Worm (Caenorhabditis elegans) whole organism, L3 larva: ENCODE results near the gene oac-22.

Experiments
- R02D3.7 ChIP-seq: fragments of 150-350 bp; optimal IDR thresholded peaks from 2 replicates; lab custom pipeline; 2014; ENCODE audit warnings: missing biosample characterization, missing genetic modification characterization
- aly-2 ChIP-seq: fragments of 150-350 bp; optimal IDR thresholded peaks from 2 replicates; lab custom pipeline; 2014; ENCODE audit warnings: missing biosample characterization, missing genetic modification characterization
- ama-1 ChIP-seq: fragments of 150-350 bp; optimal IDR thresholded peaks from 2 replicates; lab custom pipeline; 2018
- ceh-16 ChIP-seq: sonication (generic microtip); optimal IDR thresholded peaks from 2 replicates; lab custom pipeline; 2017; ENCODE audit warnings: missing biosample characterization, missing genetic modification characterization
- ceh-82 ChIP-seq: fragments of 150-350 bp; optimal IDR thresholded peaks from 2 replicates; lab custom pipeline; 2014; ENCODE audit warnings: missing biosample characterization, missing genetic modification characterization
- ceh-9 ChIP-seq: sonication (generic microtip); optimal IDR thresholded peaks from 2 replicates; lab custom pipeline; 2018; ENCODE audit warnings: missing biosample characterization, missing genetic modification characterization
- daf-12 ChIP-seq: fragments of 150-350 bp; optimal IDR thresholded peaks from 2 replicates; lab custom pipeline; 2014; ENCODE audit warnings: missing biosample characterization, missing genetic modification reagents, missing genetic modification characterization
- egl-27 ChIP-seq: sonication (generic microtip); optimal IDR thresholded peaks from 4 replicates; lab custom pipeline; 2017; ENCODE audit warnings: missing biosample characterization, missing genetic modification reagents, missing genetic modification characterization
- elt-2 ChIP-seq: sonication (generic microtip); optimal IDR thresholded peaks from 2 replicates; lab custom pipeline; 2016; ENCODE audit warnings: missing genetic modification reagents, mild to moderate bottlenecking, missing genetic modification characterization, missing compliant biosample characterization
- elt-3 ChIP-seq, 3 experiments: fragments of 150-350 bp in 1 of 3; sonication (generic microtip) in 2 of 3; optimal IDR thresholded peaks; 2 replicates in 2 of 3; 4 replicates in 1 of 3; lab custom pipeline; 2014 to 2017; ENCODE audit warnings: missing biosample characterization in 3 of 3, missing genetic modification characterization in 3 of 3
- eor-1 ChIP-seq, 2 experiments: fragments of 150-350 bp; optimal IDR thresholded peaks; 2 replicates each; lab custom pipeline; 2014 to 2018; ENCODE audit warnings: missing biosample characterization in 2 of 2, missing genetic modification characterization in 2 of 2
- fkh-2 ChIP-seq: fragments of 150-350 bp; optimal IDR thresholded peaks from 2 replicates; lab custom pipeline; 2014; ENCODE audit warnings: missing biosample characterization, missing genetic modification reagents, missing genetic modification characterization
- fos-1 ChIP-seq: fragments of 150-350 bp; optimal IDR thresholded peaks from 2 replicates; lab custom pipeline; 2014; ENCODE audit warnings: missing biosample characterization, missing genetic modification characterization
- jun-1 ChIP-seq: fragments of 150-350 bp; optimal IDR thresholded peaks from 2 replicates; lab custom pipeline; 2014; ENCODE audit warnings: missing biosample characterization, missing genetic modification reagents, missing genetic modification characterization
- lin-39 ChIP-seq: fragments of 150-350 bp; optimal IDR thresholded peaks from 2 replicates; lab custom pipeline; 2018; ENCODE audit warnings: missing biosample characterization, missing genetic modification reagents, missing genetic modification characterization
- nfya-1 ChIP-seq: sonication (generic microtip); optimal IDR thresholded peaks from 2 replicates; lab custom pipeline; 2017; ENCODE audit warnings: missing genetic modification characterization, mild to moderate bottlenecking, missing compliant biosample characterization, antibody characterized with exemption, moderate library complexity; ENCODE audit not compliant: insufficient read depth
- nhr-11 ChIP-seq: fragments of 150-350 bp; optimal IDR thresholded peaks from 2 replicates; lab custom pipeline; 2014; ENCODE audit warnings: missing biosample characterization, missing genetic modification characterization
- nhr-23 ChIP-seq: fragments of 150-350 bp; optimal IDR thresholded peaks from 2 replicates; lab custom pipeline; 2014; ENCODE audit warnings: missing biosample characterization, missing genetic modification reagents, missing genetic modification characterization
- nhr-237 ChIP-seq: fragments of 150-350 bp; optimal IDR thresholded peaks from 2 replicates; lab custom pipeline; 2014; ENCODE audit warnings: missing biosample characterization, missing genetic modification characterization
- nhr-25 ChIP-seq: sonication (generic microtip); optimal IDR thresholded peaks from 2 replicates; lab custom pipeline; 2017; ENCODE audit warnings: missing biosample characterization, missing genetic modification characterization
- nhr-28 ChIP-seq: fragments of 150-350 bp; optimal IDR thresholded peaks from 2 replicates; lab custom pipeline; 2014; ENCODE audit warnings: missing biosample characterization, missing genetic modification characterization
- nhr-43 ChIP-seq: sonication (generic microtip); optimal IDR thresholded peaks from 2 replicates; lab custom pipeline; 2016; ENCODE audit warnings: mild to moderate bottlenecking, missing genetic modification characterization, missing compliant biosample characterization; ENCODE audit not compliant: poor library complexity, severe bottlenecking
- nhr-67 ChIP-seq: fragments of 150-350 bp; optimal IDR thresholded peaks from 2 replicates; lab custom pipeline; 2014; ENCODE audit warnings: missing biosample characterization, missing genetic modification characterization
- nhr-76 ChIP-seq: fragments of 150-350 bp; sonication (generic microtip); optimal IDR thresholded peaks from 5 replicates; lab custom pipeline; 2014; ENCODE audit warnings: missing biosample characterization, missing genetic modification characterization
- nhr-77 ChIP-seq: fragments of 150-350 bp; optimal IDR thresholded peaks from 2 replicates; lab custom pipeline; 2014; ENCODE audit warnings: missing biosample characterization, missing genetic modification characterization
- pha-4 ChIP-seq: fragments of 150-350 bp; optimal IDR thresholded peaks from 2 replicates; lab custom pipeline; 2014; ENCODE audit warnings: missing biosample characterization, missing genetic modification reagents, missing genetic modification characterization
- pqm-1 ChIP-seq: fragments of 150-350 bp; optimal IDR thresholded peaks from 2 replicates; lab custom pipeline; 2017; ENCODE audit warnings: missing biosample characterization, missing genetic modification characterization, inconsistent platforms
- sea-2 ChIP-seq: fragments of 150-350 bp; sonication (generic microtip); optimal IDR thresholded peaks from 4 replicates; lab custom pipeline; 2014; ENCODE audit warnings: missing biosample characterization, missing genetic modification reagents, missing genetic modification characterization
- skn-1 ChIP-seq: fragments of 150-350 bp; optimal IDR thresholded peaks from 2 replicates; lab custom pipeline; 2014; ENCODE audit warnings: missing biosample characterization, missing genetic modification characterization
- snpc-4 ChIP-seq: fragments of 150-350 bp; optimal IDR thresholded peaks from 2 replicates; lab custom pipeline; 2014; ENCODE audit warnings: missing biosample characterization, missing genetic modification characterization
- tbx-2 ChIP-seq: sonication (generic microtip); optimal IDR thresholded peaks from 2 replicates; lab custom pipeline; 2016; ENCODE audit warnings: mild to moderate bottlenecking, missing genetic modification characterization, missing compliant biosample characterization
- unc-39 ChIP-seq: sonication (generic microtip); optimal IDR thresholded peaks from 4 replicates; lab custom pipeline; 2017; ENCODE audit warnings: missing biosample characterization, missing genetic modification characterization
- unc-62 ChIP-seq: fragments of 150-350 bp; sonication (generic microtip); optimal IDR thresholded peaks from 4 replicates; lab custom pipeline; 2014; ENCODE audit warnings: missing biosample characterization, missing genetic modification reagents, missing genetic modification characterization
- zag-1 ChIP-seq: fragments of 150-350 bp; optimal IDR thresholded peaks from 2 replicates; lab custom pipeline; 2014; ENCODE audit warnings: missing biosample characterization, missing genetic modification characterization
- ztf-11 ChIP-seq: fragments of 150-350 bp; optimal IDR thresholded peaks from 2 replicates; lab custom pipeline; 2014; ENCODE audit warnings: missing biosample characterization, missing genetic modification characterization
- ztf-4 ChIP-seq: fragments of 150-350 bp; optimal IDR thresholded peaks from 2 replicates; lab custom pipeline; 2014; ENCODE audit warnings: missing biosample characterization, missing genetic modification characterization

Gene oac-22

ce11 chrIV:3888963-3889362 lies 3.5 kb downstream of the oac-22 start, which contains the start of gene oac-21:
Gene oac-21, plus strand, starts transcription at chrIV:3889263.
- TF ChIP-seq nfya-1 (tag; lab: Kevin White, UChicago) = no peak
- TF ChIP-seq sea-2 (GFP tag; lab: Kevin White, UChicago) = no peak
- no peak for TF ChIP-seq ceh-16 (tag; lab: Kevin White, UChicago)
- no peak for TF ChIP-seq skn-1
- no peak for TF ChIP-seq R02D3.7 (tag; lab: Kevin White, UChicago)
- no peak for TF ChIP-seq nhr-237 (tag; lab: Kevin White, UChicago)
- TF ChIP-seq ztf-4 (tag; lab: Kevin White, UChicago) = no peak
- TF ChIP-seq snpc-4 (tag; lab: Kevin White, UChicago) = no peak
- no peak for TF ChIP-seq nhr-76 (tag; lab: Kevin White, UChicago)
- no peak for TF ChIP-seq pqm-1 (tag; lab: Kevin White, UChicago)
- no peak for TF ChIP-seq eor-1 (tag; optimal IDR thresholded peaks at IDR 0.05; lab: Kevin White, UChicago)
- TF ChIP-seq nhr-28 (tag; lab: Kevin White, UChicago) = no peak
- TF ChIP-seq elt-2 (tag; lab: Kevin White, UChicago) = no peak

ce11 chrIV:3892027-3892426 lies 6.6 kb downstream of the oac-22 start, which contains the start of gene F56D6.9:
Gene F56D6.9, plus strand, starts transcription at chrIV:3892327.
- TF ChIP-seq aly-2 (tag; lab: Kevin White, UChicago) (no peak), unc-39 (tag; lab: Kevin White, UChicago) (no peak), elt-2 (tag; lab: Kevin White, UChicago) (no peak), fos-1 (tag; lab: Kevin White, UChicago) (no peak), skn-1 (no peak), eor-1 (tag; optimal IDR thresholded peaks at IDR 0.05; lab: Kevin White, UChicago) (no peak), daf-12 (tag; lab: Kevin White, UChicago) (no peak), nhr-77 (no peak)

DNA sequence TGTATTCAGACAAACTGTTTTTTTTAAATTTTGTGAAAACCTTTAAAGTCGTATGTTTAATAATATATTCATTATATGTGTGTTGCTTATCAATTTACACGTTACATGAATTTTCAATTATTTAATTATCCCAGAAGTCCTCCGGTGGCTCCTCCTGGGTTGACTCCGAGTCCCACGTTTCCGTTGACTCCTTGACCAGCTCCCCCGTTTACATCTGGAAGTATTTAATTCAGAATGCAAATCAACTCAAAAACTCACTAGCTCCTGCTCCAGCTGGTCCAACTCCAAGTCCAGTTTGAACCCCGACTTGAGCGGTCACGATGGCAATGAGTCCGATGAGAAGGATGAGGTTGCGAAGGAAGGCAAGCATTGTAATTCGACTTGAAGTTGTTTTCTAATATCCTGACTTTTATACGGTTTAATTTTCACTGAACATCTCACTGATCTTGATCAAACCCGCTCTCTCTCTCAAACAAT lies 8.6 kb downstream of the oac-22 start, which contains the start of gene F56D6.8:
TSS of gene F56D6.8 (minus strand) at position 427 of the 477 bp plus-strand sequence.
- TF ChIP-seq tbx-2 (no peak), elt-3 (tag; optimal IDR thresholded peaks at IDR 0.05; lab: Kevin White, UChicago) (no peak), nhr-25 (tag; lab: Kevin White, UChicago) (no peak), elt-2 (tag; lab: Kevin White, UChicago) (no peak), ama-1 (no peak), fkh-2 (tag; lab: Kevin White, UChicago) (no peak), jun-1 (tag; lab: Kevin White, UChicago) (no peak), R02D3.7 (tag; lab: Kevin White, UChicago) (no peak)
- TF ChIP-seq, all 47 proteins: peak for 0

DNA sequence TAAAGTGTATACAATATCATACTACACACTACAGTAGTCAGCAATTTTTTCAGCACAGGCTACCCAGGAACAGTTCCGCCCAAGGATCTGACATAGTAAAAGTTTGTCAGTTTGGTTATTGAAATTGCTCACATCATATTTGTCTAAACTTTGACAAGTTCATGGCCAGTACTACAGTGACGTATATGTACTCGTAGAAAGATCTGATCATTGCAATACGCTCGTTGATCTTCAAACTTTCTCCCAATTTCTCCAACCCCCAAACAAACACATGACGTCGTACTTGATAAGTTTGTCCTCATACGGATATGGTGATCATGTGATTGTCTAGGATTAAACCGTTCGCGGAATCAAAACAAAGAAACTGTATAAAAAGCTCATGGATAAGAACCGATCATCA lies 9.3 kb downstream of the oac-22 start, which contains the start of gene dct-8:
TSS of gene dct-8 (plus strand) at position 301 of the 400 bp plus-strand sequence.
- TF ChIP-seq jun-1 (tag; lab: Kevin White, UChicago) = no peak

DNA sequence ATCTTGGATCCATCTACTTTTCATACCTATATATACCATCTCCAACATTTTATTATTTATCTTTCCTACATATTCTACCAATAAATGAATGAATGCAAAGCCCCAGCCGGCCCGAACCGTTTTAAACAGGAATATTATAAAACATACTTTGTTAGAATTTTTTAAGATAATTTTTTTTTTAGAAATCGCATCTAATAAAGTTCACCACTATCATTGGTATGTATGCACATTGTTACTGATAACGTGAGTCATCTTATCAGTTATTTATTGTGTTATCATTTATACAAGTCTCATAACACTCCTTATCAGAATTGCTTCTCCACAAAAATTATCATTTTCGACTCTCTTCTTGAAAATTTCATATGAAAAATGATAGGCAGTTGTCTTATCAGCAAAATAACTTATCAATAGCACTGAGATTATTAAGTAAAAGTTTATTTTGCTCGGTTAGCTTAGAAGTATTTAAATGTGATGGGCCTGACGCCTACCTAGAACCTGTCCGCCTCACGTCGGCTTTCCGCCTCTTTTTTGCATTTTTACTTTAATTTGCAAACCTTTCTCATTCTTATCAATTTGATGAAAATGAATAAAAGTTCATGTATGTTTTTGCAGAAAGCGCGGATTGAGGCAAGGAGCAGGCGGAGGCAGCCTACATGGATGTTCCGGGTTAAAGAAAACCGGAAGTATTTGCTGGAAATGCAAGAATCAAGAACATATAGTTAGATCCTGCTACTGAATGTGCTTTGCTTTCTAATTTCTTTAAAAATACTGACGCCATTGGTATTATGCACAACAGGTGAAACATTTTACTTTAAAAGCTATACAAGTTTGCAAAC lies 14.5 kb downstream of the oac-22 start, which contains the start of gene srz-62:
TSS of gene srz-62 (plus strand) at position 786 of the 836 bp plus-strand sequence.
- TF ChIP-seq nhr-28 (tag; lab: Kevin White, UChicago) (no peak), pha-4 (peak; percentile 91), unc-62 (GFP tag; lab: Kevin White, UChicago) (no peak), elt-2 (tag; lab: Kevin White, UChicago) (peak; percentile 100), egl-27 (tag; lab: Kevin White, UChicago) (peak; percentile 92), pqm-1 (tag; lab: Kevin White, UChicago) (peak; percentile 100), nfya-1 (tag; lab: Kevin White, UChicago) (no peak), eor-1 (tag; optimal IDR thresholded peaks at IDR 0.05; lab: Kevin White, UChicago) (no peak), nhr-77 (no peak), fos-1 (tag; lab: Kevin White, UChicago) (peak; percentile 82), zag-1 (no peak), jun-1 (tag; lab: Kevin White, UChicago) (peak; percentile 98)
- TF ChIP-seq, all 47 proteins: peak for 6

ce11 chrIV:3902955-3903354 lies 17.5 kb downstream of the oac-22 start, which contains the start of gene F56D6.6:
Gene F56D6.6, plus strand, starts transcription at chrIV:3903255.
- TF ChIP-seq nhr-11 = no peak
- TF ChIP-seq elt-2 (tag; lab: Kevin White, UChicago) = no peak
- TF ChIP-seq egl-27 (tag; lab: Kevin White, UChicago) = no peak
- TF ChIP-seq ztf-11 (tag; lab: Kevin White, UChicago) = no peak
- no peak for TF ChIP-seq ceh-82 (tag; lab: Kevin White, UChicago)
- TF ChIP-seq nhr-67 = no peak
- no peak for TF ChIP-seq fkh-2 (tag; lab: Kevin White, UChicago)
- TF ChIP-seq pqm-1 (tag; lab: Kevin White, UChicago) = no peak
- TF ChIP-seq nhr-43 (tag; lab: Kevin White, UChicago) = no peak
- TF ChIP-seq ceh-9 = no peak
- TF ChIP-seq nhr-23 (tag; lab: Kevin White, UChicago) = no peak
- no peak for TF ChIP-seq lin-39 (tag; lab: Kevin White, UChicago)
- TF ChIP-seq eor-1 (tag; optimal IDR thresholded peaks at IDR 0.05; lab: Kevin White, UChicago) = no peak
- no peak for TF ChIP-seq sea-2 (GFP tag; lab: Kevin White, UChicago)
- TF ChIP-seq fos-1 (tag; lab: Kevin White, UChicago) = no peak
- TF ChIP-seq nhr-237 (tag; lab: Kevin White, UChicago) = no peak
- no peak for TF ChIP-seq aly-2 (tag; lab: Kevin White, UChicago)
